Worm (Caenorhabditis elegans) whole organism, late embryonic: ENCODE data around the gene F28H7.2.

ENCODE experiments used
- C08G9.2 ChIP-seq: sonication (generic microtip); optimal IDR thresholded peaks from 2 replicates; lab custom pipeline; 2016; ENCODE audit warnings: mild to moderate bottlenecking, missing genetic modification characterization, moderate library complexity, missing compliant biosample characterization
- C38D4.7 ChIP-seq: fragments of 200-800 bp; sonication (Bioruptor generic); optimal IDR thresholded peaks from 2 replicates; lab custom pipeline; 2018; ENCODE audit warnings: mild to moderate bottlenecking, missing genetic modification characterization, moderate library complexity, missing compliant biosample characterization
- K02D7.2 ChIP-seq: sonication (generic microtip); optimal IDR thresholded peaks from 2 replicates; lab custom pipeline; 2017; ENCODE audit warnings: mild to moderate bottlenecking, missing genetic modification characterization, missing compliant biosample characterization
- K09A11.1 ChIP-seq: sonication (generic microtip); optimal IDR thresholded peaks from 2 replicates; lab custom pipeline; 2017; ENCODE audit warnings: antibody characterized with exemption, mild to moderate bottlenecking, missing genetic modification characterization, missing compliant biosample characterization; ENCODE audit not compliant: insufficient read depth
- ceh-2 ChIP-seq: sonication (generic microtip); optimal IDR thresholded peaks from 2 replicates; lab custom pipeline; 2016; ENCODE audit warnings: missing genotype, missing genetic modification characterization, missing compliant biosample characterization
- ceh-31 ChIP-seq: sonication (generic microtip); optimal IDR thresholded peaks from 2 replicates; lab custom pipeline; 2016; ENCODE audit warnings: missing genetic modification characterization, missing compliant biosample characterization
- ceh-34 ChIP-seq: sonication (generic microtip); optimal IDR thresholded peaks from 2 replicates; lab custom pipeline; 2016; ENCODE audit warnings: mild to moderate bottlenecking, missing genetic modification characterization, missing compliant biosample characterization
- ceh-45 ChIP-seq: fragments of 200-800 bp; sonication (Bioruptor generic); IDR thresholded peaks from 2 replicates; pipeline ENCODE4 v1.3.6; 2022; ENCODE audit warnings: missing genetic modification reagents, missing genetic modification characterization, missing compliant biosample characterization
- ceh-48 ChIP-seq: sonication (generic microtip); optimal IDR thresholded peaks from 2 replicates; lab custom pipeline; 2016; ENCODE audit warnings: missing genetic modification characterization, inconsistent platforms, missing compliant biosample characterization
- ceh-6 ChIP-seq: fragments of 200-800 bp; sonication (Bioruptor generic); optimal IDR thresholded peaks from 2 replicates; lab custom pipeline; 2018; ENCODE audit warnings: mild to moderate bottlenecking, missing genetic modification characterization, missing compliant biosample characterization
- elt-2 ChIP-seq: sonication (generic microtip); optimal IDR thresholded peaks from 2 replicates; lab custom pipeline; 2016; ENCODE audit warnings: missing genetic modification reagents, missing genetic modification characterization, missing compliant biosample characterization
- ets-4 ChIP-seq: sonication (generic microtip); optimal IDR thresholded peaks from 2 replicates; lab custom pipeline; 2016; ENCODE audit warnings: missing genetic modification characterization, missing compliant biosample characterization
- eyg-1 ChIP-seq: sonication (generic microtip); optimal IDR thresholded peaks from 2 replicates; lab custom pipeline; 2016; ENCODE audit warnings: missing genotype, missing genetic modification characterization, missing compliant biosample characterization
- fax-1 ChIP-seq: sonication (generic microtip); optimal IDR thresholded peaks from 2 replicates; lab custom pipeline; 2016; ENCODE audit warnings: missing genotype, missing genetic modification characterization, missing compliant biosample characterization
- fkh-10 ChIP-seq: fragments of 150-350 bp; optimal IDR thresholded peaks from 2 replicates; lab custom pipeline; 2014; ENCODE audit warnings: missing biosample characterization, missing genetic modification reagents, missing genetic modification characterization
- hlh-15 ChIP-seq: sonication (generic microtip); optimal IDR thresholded peaks from 2 replicates; lab custom pipeline; 2016; ENCODE audit warnings: missing genetic modification characterization, missing compliant biosample characterization
- hlh-30 ChIP-seq: sonication (generic microtip); optimal IDR thresholded peaks from 2 replicates; lab custom pipeline; 2017; ENCODE audit warnings: antibody characterized with exemption, missing genetic modification characterization, missing compliant biosample characterization; ENCODE audit not compliant: insufficient read depth
- nhr-11 ChIP-seq: fragments of 150-350 bp; optimal IDR thresholded peaks from 2 replicates; lab custom pipeline; 2014; ENCODE audit warnings: missing biosample characterization, missing genetic modification characterization
- nhr-232 ChIP-seq: sonication (generic microtip); optimal IDR thresholded peaks from 2 replicates; lab custom pipeline; 2016; ENCODE audit warnings: missing genetic modification characterization, missing compliant biosample characterization
- npax-4 ChIP-seq: sonication (generic microtip); optimal IDR thresholded peaks from 2 replicates; lab custom pipeline; 2016; ENCODE audit warnings: missing genetic modification characterization, missing compliant biosample characterization
- odd-2 ChIP-seq: sonication (generic microtip); optimal IDR thresholded peaks from 2 replicates; lab custom pipeline; 2017; ENCODE audit warnings: antibody characterized with exemption, mild to moderate bottlenecking, missing genetic modification characterization, missing compliant biosample characterization
- pax-1 ChIP-seq: fragments of 150-350 bp; optimal IDR thresholded peaks from 2 replicates; lab custom pipeline; 2014; ENCODE audit warnings: missing biosample characterization, missing genetic modification characterization
- pha-2 ChIP-seq: sonication (generic microtip); optimal IDR thresholded peaks from 2 replicates; lab custom pipeline; 2017; ENCODE audit warnings: mild to moderate bottlenecking, missing genetic modification characterization, missing compliant biosample characterization
- pha-4 ChIP-seq: fragments of 150-350 bp; optimal IDR thresholded peaks from 2 replicates; lab custom pipeline; 2018; ENCODE audit warnings: missing biosample characterization, missing genetic modification reagents, missing genetic modification characterization
- pros-1 ChIP-seq: fragments of 150-350 bp; optimal IDR thresholded peaks from 2 replicates; lab custom pipeline; 2014; ENCODE audit warnings: missing biosample characterization, missing genetic modification reagents, missing genetic modification characterization
- ref-2 ChIP-seq: sonication (generic microtip); optimal IDR thresholded peaks from 2 replicates; lab custom pipeline; 2016; ENCODE audit warnings: missing genetic modification characterization, missing compliant biosample characterization
- sox-4 ChIP-seq: sonication (generic microtip); optimal IDR thresholded peaks from 2 replicates; lab custom pipeline; 2017; ENCODE audit warnings: mild to moderate bottlenecking, missing genetic modification characterization, inconsistent platforms, missing compliant biosample characterization
- tbx-2 ChIP-seq: sonication (generic microtip); optimal IDR thresholded peaks from 2 replicates; lab custom pipeline; 2016; ENCODE audit warnings: missing genetic modification characterization, missing compliant biosample characterization
- tbx-7 ChIP-seq: sonication (generic microtip); optimal IDR thresholded peaks from 2 replicates; lab custom pipeline; 2016; ENCODE audit warnings: missing genotype, missing genetic modification characterization, missing compliant biosample characterization
- ttx-3 ChIP-seq: sonication (generic microtip); optimal IDR thresholded peaks from 2 replicates; lab custom pipeline; 2016; ENCODE audit warnings: missing genetic modification reagents, missing genetic modification characterization, missing compliant biosample characterization
- unc-3 ChIP-seq, 2 experiments: fragments of 200-800 bp in 1 of 2; sonication (Bioruptor generic) in 1 of 2; sonication (generic microtip) in 1 of 2; conservative IDR thresholded peaks in 1 of 2; optimal IDR thresholded peaks in 1 of 2; 2 replicates each; pipeline versions ENCODE4 v1.3.6 to Lab custom; 2016 to 2022; ENCODE audit warnings: missing compliant biosample characterization in 2 of 2, missing genetic modification characterization in 2 of 2, missing genetic modification reagents in 1 of 2
- unc-86 ChIP-seq: sonication (generic microtip); optimal IDR thresholded peaks from 2 replicates; lab custom pipeline; 2016; ENCODE audit warnings: missing genetic modification characterization, missing compliant biosample characterization
- zip-5 ChIP-seq: sonication (generic microtip); optimal IDR thresholded peaks from 2 replicates; lab custom pipeline; 2016; ENCODE audit warnings: missing genetic modification characterization, missing compliant biosample characterization
- ztf-16 ChIP-seq: sonication (generic microtip); optimal IDR thresholded peaks from 2 replicates; lab custom pipeline; 2017; ENCODE audit warnings: missing genetic modification characterization, missing compliant biosample characterization

The F28H7.2 gene

DNA sequence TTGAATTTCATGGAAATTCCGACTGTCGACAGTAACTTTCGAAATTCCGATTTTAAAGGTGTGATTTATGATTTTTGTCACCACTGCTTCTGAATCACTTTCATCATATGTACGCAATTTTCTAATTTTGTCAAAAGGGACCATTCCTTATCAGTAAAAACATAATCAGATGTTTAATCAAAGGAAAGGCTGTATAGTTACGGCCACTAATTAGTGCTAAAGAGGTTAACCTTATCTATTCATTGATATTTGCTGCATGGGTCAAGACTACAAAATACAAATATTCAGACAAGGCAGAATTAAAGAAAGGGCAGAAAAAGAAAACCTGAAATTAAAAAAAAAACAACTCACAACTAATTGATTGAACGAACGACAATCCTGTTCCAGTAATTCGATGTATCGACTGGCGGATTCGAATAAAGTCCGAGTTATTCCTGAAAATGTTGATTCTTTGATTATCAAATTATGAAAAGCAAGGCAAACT lies 15.7 kb upstream of the F28H7.2 start, which contains the start of gene T28B11.1:
T28B11.1 (minus strand) TSS at position 434 of the 484 bp plus-strand sequence.
- TF ChIP-seq npax-4 (tag; lab: Kevin White, UChicago) = no peak
- no peak for TF ChIP-seq odd-2 (tag; lab: Kevin White, UChicago)
- no peak for TF ChIP-seq sox-4 (tag; lab: Kevin White, UChicago)
- no peak for TF ChIP-seq unc-86 (tag; lab: Kevin White, UChicago)
- peak; percentile 94 for TF ChIP-seq elt-2 (tag; lab: Kevin White, UChicago)
- no peak for TF ChIP-seq pha-4 (tag; lab: Kevin White, UChicago)
- TF ChIP-seq K09A11.1 (tag; lab: Kevin White, UChicago) = no peak

DNA sequence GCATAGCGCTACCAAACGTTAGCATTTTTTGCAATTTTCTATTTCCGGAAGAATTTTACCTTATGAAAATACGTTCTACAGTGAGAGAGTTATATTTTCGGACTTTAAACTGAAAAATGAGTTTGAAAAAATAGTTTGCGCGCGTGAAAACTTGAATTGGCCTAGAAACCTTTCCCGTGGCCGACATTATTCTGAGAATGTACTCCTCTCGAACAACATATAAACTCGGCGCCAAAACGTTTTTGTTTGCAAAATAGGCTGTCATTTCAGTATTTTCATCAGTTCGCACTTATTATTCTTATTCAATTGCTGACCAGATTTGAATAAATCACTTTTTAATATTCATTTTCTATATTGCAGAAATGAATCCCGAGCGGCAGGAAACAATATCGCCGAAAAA lies 10.9 kb upstream of the F28H7.2 start, which contains the start of the genes mre-11 and wdr-5.3:
mre-11 (minus strand) TSS at position 113 of the 400 bp plus-strand sequence.
wdr-5.3 (plus strand) TSS at position 361 of the 400 bp plus-strand sequence.
- TF ChIP-seq tbx-2 (tag; lab: Kevin White, UChicago) = peak; percentile 57
- TF ChIP-seq tbx-7 = peak; percentile 34
- TF ChIP-seq C08G9.2 (tag; lab: Kevin White, UChicago) = peak; percentile 74
- TF ChIP-seq zip-5 (tag; lab: Kevin White, UChicago) = peak; percentile 21
- peak; percentile 28 for TF ChIP-seq ets-4 (tag; lab: Kevin White, UChicago)
- peak; percentile 53 for TF ChIP-seq ceh-2
- TF ChIP-seq ceh-31 = peak; percentile 59
- peak; percentile 29 for TF ChIP-seq fax-1 (tag; lab: Kevin White, UChicago)
- no peak for TF ChIP-seq fkh-10 (GFP tag; lab: Kevin White, UChicago)
- no peak for TF ChIP-seq ceh-45
- TF ChIP-seq ref-2 (tag; lab: Kevin White, UChicago) = no peak
- TF ChIP-seq hlh-15 (tag; lab: Kevin White, UChicago) = no peak
- TF ChIP-seq, all 69 proteins: peak for 8

DNA sequence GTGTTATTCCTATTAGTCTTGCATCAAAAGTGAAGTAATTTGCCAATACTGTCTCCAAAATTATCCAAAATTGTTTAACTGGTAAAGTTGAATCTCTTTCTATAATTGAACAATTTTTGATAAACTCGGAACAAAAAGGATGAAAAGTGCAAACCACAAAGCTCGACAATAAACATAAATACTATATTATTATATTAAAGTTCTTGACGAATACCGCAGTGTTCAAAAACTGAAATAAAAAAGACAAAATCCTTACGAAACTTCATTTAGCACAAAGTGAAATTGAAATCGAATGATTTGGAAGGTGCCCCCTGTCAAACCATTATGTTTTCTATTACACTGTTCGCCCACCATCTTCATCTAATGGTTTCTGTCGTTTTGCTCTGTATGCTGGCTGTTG lies 6.3 kb upstream of the F28H7.2 start, which contains the start of gene ZC302.3:
ZC302.3 (minus strand) TSS at position 101 of the 400 bp plus-strand sequence.
- no peak for TF ChIP-seq hlh-30 (tag; lab: Kevin White, UChicago)
- no peak for TF ChIP-seq K02D7.2 (tag; lab: Kevin White, UChicago)
- TF ChIP-seq ceh-48 (tag; lab: Kevin White, UChicago) = no peak
- TF ChIP-seq sox-4 (tag; lab: Kevin White, UChicago) = no peak
- no peak for TF ChIP-seq ttx-3 (tag; lab: Kevin White, UChicago)
- TF ChIP-seq nhr-11 (tag; lab: Kevin White, UChicago) = no peak
- TF ChIP-seq eyg-1 = no peak
- no peak for TF ChIP-seq elt-2 (tag; lab: Kevin White, UChicago)
- no peak for TF ChIP-seq nhr-232 (tag; lab: Kevin White, UChicago)
- TF ChIP-seq unc-3 (GFP tag; conservative IDR thresholded peaks at IDR 0.05; lab: Robert Waterston, UW) = no peak
- no peak for TF ChIP-seq unc-3 (tag; optimal IDR thresholded peaks at IDR 0.05; lab: Kevin White, UChicago)
- no peak for TF ChIP-seq pax-1 (tag; lab: Kevin White, UChicago)
- TF ChIP-seq ets-4 (tag; lab: Kevin White, UChicago) = no peak
- no peak for TF ChIP-seq odd-2 (tag; lab: Kevin White, UChicago)
- TF ChIP-seq K09A11.1 (tag; lab: Kevin White, UChicago) = no peak
- no peak for TF ChIP-seq ceh-34
- no peak for TF ChIP-seq pros-1 (tag; lab: Kevin White, UChicago)

DNA sequence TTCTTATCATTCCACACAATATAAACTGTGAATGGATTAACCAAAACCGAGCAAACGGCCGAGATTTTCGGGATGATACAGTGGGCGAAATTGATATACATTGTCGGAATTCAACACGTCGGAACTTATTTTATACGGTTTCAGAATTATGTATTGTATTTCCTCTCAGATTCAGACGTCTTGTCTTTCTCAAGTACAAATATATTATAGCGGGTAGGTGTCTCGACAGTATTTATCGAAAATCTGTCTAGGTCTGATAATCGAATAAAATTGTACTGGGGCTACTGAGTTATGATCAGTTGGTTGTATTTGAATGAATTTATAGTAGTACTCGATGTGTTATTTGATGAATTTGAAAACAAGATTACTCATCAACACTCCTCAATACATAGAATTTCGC lies 4.1 kb upstream of the F28H7.2 start, which contains the start of gene srj-22:
srj-22 (minus strand) TSS at position 101 of the 400 bp plus-strand sequence.
- TF ChIP-seq pha-2 (tag; lab: Kevin White, UChicago) (no peak), C08G9.2 (tag; lab: Kevin White, UChicago) (no peak), C38D4.7 (no peak), ceh-34 (no peak), ztf-16 (tag; lab: Kevin White, UChicago) (no peak), nhr-232 (tag; lab: Kevin White, UChicago) (no peak), ceh-45 (no peak), ceh-6 (no peak), ref-2 (tag; lab: Kevin White, UChicago) (no peak)
